Worm (Caenorhabditis elegans): ENCODE results near the gene C16C8.16.

DNA sequence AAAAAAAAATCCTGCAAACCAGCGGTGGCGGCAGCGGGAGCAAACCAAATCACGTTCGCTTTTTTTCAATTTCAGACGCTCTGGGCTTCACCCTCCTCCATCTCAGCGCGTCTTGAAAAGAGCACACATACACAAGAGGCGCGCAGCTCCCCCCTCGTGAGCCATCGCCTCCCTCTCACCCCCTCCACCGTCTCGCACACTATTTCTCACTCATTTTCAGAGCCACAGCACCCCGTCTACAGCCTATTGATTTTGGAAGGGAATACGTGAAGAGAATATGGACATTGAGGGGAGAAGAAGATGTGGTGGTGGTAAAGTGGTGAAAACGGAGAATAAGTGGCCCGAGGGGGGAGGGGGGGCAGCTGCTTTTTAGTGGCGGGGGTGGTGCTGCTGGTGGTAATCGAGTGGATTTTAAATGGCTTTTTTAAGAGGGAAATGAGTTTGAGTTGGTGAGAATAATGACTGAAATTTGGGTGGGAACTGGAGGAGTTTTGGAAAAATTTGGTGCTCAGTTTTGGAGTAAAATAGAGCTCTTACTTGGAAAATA, 17.3 kb upstream of the C16C8.16 start:
- no peak for TF ChIP-seq ztf-16 (tag; optimal IDR thresholded peaks at IDR 0.05)
- TF ChIP-seq nhr-11 (tag; optimal IDR thresholded peaks at IDR 0.05), result no peak
- TF ChIP-seq ama-1 (optimal IDR thresholded peaks at IDR 0.05), result no peak
- no peak for TF ChIP-seq unc-55 (GFP tag; optimal IDR thresholded peaks at IDR 0.05)
- TF ChIP-seq syd-9 (tag; optimal IDR thresholded peaks at IDR 0.05), result no peak
- TF ChIP-seq elt-2 (tag; optimal IDR thresholded peaks at IDR 0.05), result no peak
- TF ChIP-seq mec-3 (tag; optimal IDR thresholded peaks at IDR 0.05; ENCODE audit: borderline replicate concordance), result no peak
- no peak for TF ChIP-seq pqm-1 (tag; optimal IDR thresholded peaks at IDR 0.05)
- TF ChIP-seq tbx-2 (tag; optimal IDR thresholded peaks at IDR 0.05), result no peak
- no peak for TF ChIP-seq hlh-15 (tag; optimal IDR thresholded peaks at IDR 0.05)
- no peak for TF ChIP-seq ceh-9 (tag; optimal IDR thresholded peaks at IDR 0.05)
- TF ChIP-seq C08G9.2 (tag; optimal IDR thresholded peaks at IDR 0.05), result no peak
- TF ChIP-seq zip-5 (tag; optimal IDR thresholded peaks at IDR 0.05), result no peak
- TF ChIP-seq lin-11 (tag; optimal IDR thresholded peaks at IDR 0.05), result no peak
